Worm (Caenorhabditis elegans): ENCODE measurements around the gene C30G12.1.
A peak's percentile ranks its signal among the peaks of the same experiment; 100 is the strongest.

DNA sequence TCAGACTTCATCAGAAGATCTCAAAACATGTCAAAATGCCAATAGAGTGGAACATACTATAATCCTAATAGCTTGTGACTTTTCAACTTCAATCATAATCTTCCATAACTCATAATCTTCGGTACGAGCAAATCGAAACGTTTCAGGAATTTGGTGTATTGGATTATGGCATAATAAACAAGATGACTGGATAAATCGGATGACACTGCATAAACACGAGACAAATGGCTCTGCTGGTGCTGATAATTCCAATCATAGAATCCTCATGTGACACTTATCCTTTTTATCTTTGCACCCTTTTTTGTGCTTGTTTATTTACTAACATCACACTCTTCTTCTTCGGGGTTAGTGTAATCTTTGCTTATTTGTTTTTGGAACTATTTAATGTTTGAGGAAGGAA is 16.1 kb upstream of the C30G12.1 start:
- TF ChIP-seq elt-1 (tag; optimal IDR thresholded peaks at IDR 0.05) (no peak), egl-27 (tag; optimal IDR thresholded peaks at IDR 0.05) (no peak), nhr-237 (tag; optimal IDR thresholded peaks at IDR 0.05) (no peak), snpc-4 (tag; optimal IDR thresholded peaks at IDR 0.05) (no peak), pqm-1 (tag; optimal IDR thresholded peaks at IDR 0.05) (no peak), nhr-11 (tag; optimal IDR thresholded peaks at IDR 0.05) (no peak), nhr-28 (tag; optimal IDR thresholded peaks at IDR 0.05) (no peak), zag-1 (tag; optimal IDR thresholded peaks at IDR 0.05) (no peak), ztf-4 (tag; optimal IDR thresholded peaks at IDR 0.05) (no peak), pha-4 (tag; optimal IDR thresholded peaks at IDR 0.05) (peak; percentile 67), skn-1 (tag; optimal IDR thresholded peaks at IDR 0.05) (no peak)

Data from whole organism, L3 larva.